Worm (Caenorhabditis elegans): ENCODE measurements around the gene srz-79.

srz-79 gene

ce11 chrIV:3504144-3504543, 10.7 kb downstream of the srz-79 start, which contains the start of gene srz-83:
Gene srz-83 (plus strand): TSS chrIV:3504444.
- TF ChIP-seq ztf-6 (GFP tag; IDR thresholded peaks at IDR 0.05) (no peak), Y56A3A.18 (GFP tag; IDR thresholded peaks at IDR 0.05) (no peak), lin-40 (tag; optimal IDR thresholded peaks at IDR 0.05) (no peak), pha-4 (tag; optimal IDR thresholded peaks at IDR 0.05) (no peak), hlh-26 (GFP tag; conservative IDR thresholded peaks at IDR 0.05) (no peak), ztf-26 (tag; optimal IDR thresholded peaks at IDR 0.05) (no peak), dpff-1 (tag; optimal IDR thresholded peaks at IDR 0.05) (no peak), lsl-1 (GFP tag; optimal IDR thresholded peaks at IDR 0.05) (no peak), mcd-1 (GFP tag; IDR thresholded peaks at IDR 0.05) (no peak), aptf-2 (GFP tag; conservative IDR thresholded peaks at IDR 0.05) (no peak), sptf-2 (GFP tag; optimal IDR thresholded peaks at IDR 0.05) (no peak), mel-28 (tag; optimal IDR thresholded peaks at IDR 0.05; ENCODE audit: borderline replicate concordance) (no peak), ceh-27 (GFP tag; optimal IDR thresholded peaks at IDR 0.05) (no peak), F57C9.4 (tag; optimal IDR thresholded peaks at IDR 0.05) (no peak), athp-1 (tag; optimal IDR thresholded peaks at IDR 0.05) (no peak), F55B11.4 (tag; optimal IDR thresholded peaks at IDR 0.05; ENCODE audit: borderline replicate concordance, insufficient read depth) (no peak), Y67H2A.10 (GFP tag; conservative IDR thresholded peaks at IDR 0.05) (no peak), attf-5 (GFP tag; optimal IDR thresholded peaks at IDR 0.05) (no peak)

ce11 chrIV:3505940-3506339, 12.5 kb downstream of the srz-79 start:
- TF ChIP-seq Y79H2A.3 (GFP tag; conservative IDR thresholded peaks at IDR 0.05) (no peak), sdz-38 (tag; optimal IDR thresholded peaks at IDR 0.05) (no peak), madf-6 (GFP tag; IDR thresholded peaks at IDR 0.05) (peak; percentile 18; the same call in 1 of the 2 replicates), T07F8.4 (tag; optimal IDR thresholded peaks at IDR 0.05) (no peak), rcor-1 (GFP tag; IDR thresholded peaks at IDR 0.05) (0 out of 2 replicates have a peak, but pooled peaks have one; percentile 6), mxl-1 (tag; optimal IDR thresholded peaks at IDR 0.05) (no peak), lin-40 (tag; optimal IDR thresholded peaks at IDR 0.05) (no peak), cebp-1 (GFP tag; IDR thresholded peaks at IDR 0.05) (no peak), cebp-1 (tag; optimal IDR thresholded peaks at IDR 0.05) (peak; percentile 5), hlh-12 (tag; optimal IDR thresholded peaks at IDR 0.05) (no peak), chd-7 (tag; optimal IDR thresholded peaks at IDR 0.05) (peak; percentile 30), hrde-1 (tag; optimal IDR thresholded peaks at IDR 0.05; ENCODE audit: borderline replicate concordance) (peak; percentile 24), B0336.3 (GFP tag; IDR thresholded peaks at IDR 0.05) (peak; percentile 57), snpc-4 (GFP tag; optimal IDR thresholded peaks at IDR 0.05) (peak; percentile 26), snpc-4 (tag; optimal IDR thresholded peaks at IDR 0.05) (no peak), pbrm-1 (GFP tag; IDR thresholded peaks at IDR 0.05) (0 out of 2 replicates have a peak, but pooled peaks have one; percentile 38), atf-7 (tag; optimal IDR thresholded peaks at IDR 0.05) (peak; percentile 32), ceh-100 (GFP tag; IDR thresholded peaks at IDR 0.05) (0 out of 2 replicates have a peak, but pooled peaks have one; percentile 11), aptf-3 (GFP tag; IDR thresholded peaks at IDR 0.05) (0 out of 2 replicates have a peak, but pooled peaks have one; percentile 51)

- TF ChIP-seq tlf-1 (GFP tag; optimal IDR thresholded peaks at IDR 0.05) (no peak), ztf-3 (GFP tag; optimal IDR thresholded peaks at IDR 0.05) (no peak), Y79H2A.3 (GFP tag; conservative IDR thresholded peaks at IDR 0.05) (no peak), ZK185.1 (tag; optimal IDR thresholded peaks at IDR 0.05; ENCODE audit: poor library complexity, severe bottlenecking) (no peak), F49E8.2 (tag; optimal IDR thresholded peaks at IDR 0.05; ENCODE audit: insufficient read depth) (no peak), ama-1 (optimal IDR thresholded peaks at IDR 0.05) (no peak), ama-1 (GFP tag; optimal IDR thresholded peaks at IDR 0.05) (no peak), F37B4.10 (GFP tag; IDR thresholded peaks at IDR 0.05) (no peak), B0261.1 (tag; optimal IDR thresholded peaks at IDR 0.05) (no peak), unc-130 (GFP tag; optimal IDR thresholded peaks at IDR 0.05) (no peak), him-1 (tag; optimal IDR thresholded peaks at IDR 0.05) (no peak), let-607 (tag; optimal IDR thresholded peaks at IDR 0.05) (no peak), F23B12.7 (tag; optimal IDR thresholded peaks at IDR 0.05; ENCODE audit: insufficient read depth) (no peak)
Observed at ce11 chrIV:3509477-3510063, 16.2 kb downstream of the srz-79 start, which contains the start of gene ced-10. Gene ced-10 (minus strand): TSS chrIV:3509527.

All from whole organism, young adult.